ENCODE assay signal across 7 fruit fly cellular contexts in the genomic region with DNA sequence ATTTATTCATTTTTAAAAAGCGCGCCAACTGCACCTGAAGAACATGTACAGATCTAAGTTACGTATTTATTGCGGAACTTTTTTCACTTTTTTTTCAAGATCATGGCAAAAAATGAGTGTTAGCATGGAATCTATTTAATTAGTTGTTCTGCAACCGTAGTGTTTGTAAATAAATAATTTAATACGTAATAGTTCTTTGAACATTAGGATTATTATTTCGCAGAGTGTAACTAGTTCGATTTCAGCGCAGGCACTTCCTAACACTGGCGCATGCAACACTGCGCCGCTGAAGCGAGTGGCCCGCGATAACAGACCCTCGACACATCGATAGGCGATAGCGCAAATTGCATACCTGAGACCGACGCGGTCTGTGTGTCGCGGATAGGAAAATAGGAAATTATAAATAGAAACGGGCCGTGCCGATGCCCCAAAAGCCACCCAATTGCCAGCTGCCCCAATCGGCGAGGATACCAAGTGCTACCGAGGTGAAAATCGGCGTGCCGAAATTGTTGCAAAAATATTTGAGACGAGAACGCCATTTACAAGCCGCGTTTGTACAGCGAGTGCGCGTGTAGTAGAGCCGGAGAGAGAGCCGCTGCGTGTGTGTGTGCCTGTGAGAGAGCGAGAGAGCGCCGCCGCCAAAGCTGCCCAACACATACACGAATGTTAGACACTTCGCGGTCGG.
TF ChIP-seq lines count a peak whose summit lies in the region.

A gene (plus strand): TSS at position 320 of the 685 bp plus-strand sequence.

- peak; percentile 33 to 34 for TF ChIP-seq CTCF in S2 (optimal IDR thresholded peaks at IDR 0.05; lab: Kevin White, UChicago)
- TF ChIP-seq CTCF in whole organism, embryonic (GFP tag; optimal IDR thresholded peaks at IDR 0.05; lab: Kevin White, UChicago): peak; percentile 21

TF ChIP-seq in whole organism, 6 proteins besides CTCF, POLR2A, EP300 and RAD21:
- TF ChIP-seq CG8478 (optimal IDR thresholded peaks at IDR 0.05; lab: Kevin White, UChicago) (no peak), Dll (optimal IDR thresholded peaks at IDR 0.05; lab: Kevin White, UChicago) (peak; percentile 78)

TF ChIP-seq in whole organism, adult, 20 proteins besides CTCF, POLR2A, EP300 and RAD21 (continues in another document):
- no peak for TF ChIP-seq CG14711 (tag; optimal IDR thresholded peaks at IDR 0.05; lab: Kevin White, UChicago)
- peak; percentile 65 for TF ChIP-seq pad (GFP tag; optimal IDR thresholded peaks at IDR 0.05; lab: Kevin White, UChicago)
- TF ChIP-seq CG12768 (GFP tag; optimal IDR thresholded peaks at IDR 0.05; lab: Kevin White, UChicago): peak; percentile 40
- peak; percentile 88 for TF ChIP-seq toe (GFP tag; optimal IDR thresholded peaks at IDR 0.05; lab: Kevin White, UChicago)
- TF ChIP-seq Mnt (GFP tag; optimal IDR thresholded peaks at IDR 0.05; lab: Kevin White, UChicago): peak; percentile 79
- peak; percentile 60 for TF ChIP-seq CG33017 (tag; optimal IDR thresholded peaks at IDR 0.05; lab: Kevin White, UChicago)
- peak; percentile 79 for TF ChIP-seq ovo (GFP tag; optimal IDR thresholded peaks at IDR 0.05; lab: Kevin White, UChicago)
- peak; percentile 86 for TF ChIP-seq Crg-1 (GFP tag; optimal IDR thresholded peaks at IDR 0.05; lab: Kevin White, UChicago)
- TF ChIP-seq CG7045 (GFP tag; optimal IDR thresholded peaks at IDR 0.05; lab: Kevin White, UChicago): peak; percentile 65
- TF ChIP-seq cic (GFP tag; optimal IDR thresholded peaks at IDR 0.05; lab: Kevin White, UChicago): no peak
- peak; percentile 86 for TF ChIP-seq CG1620 (GFP tag; optimal IDR thresholded peaks at IDR 0.05; lab: Kevin White, UChicago)
- TF ChIP-seq kay (GFP tag; lab: Kevin White, UChicago; ENCODE audit: borderline replicate concordance): peak; percentile 91
- TF ChIP-seq CG7101 (tag; optimal IDR thresholded peaks at IDR 0.05; lab: Kevin White, UChicago): peak; percentile 68
- TF ChIP-seq bab1 (GFP tag; optimal IDR thresholded peaks at IDR 0.05; lab: Kevin White, UChicago): peak; percentile 62
- TF ChIP-seq tj (GFP tag; optimal IDR thresholded peaks at IDR 0.05; lab: Kevin White, UChicago): no peak
- TF ChIP-seq CG11617 (GFP tag; optimal IDR thresholded peaks at IDR 0.05; lab: Kevin White, UChicago): peak; percentile 22

TF ChIP-seq in whole organism, embryonic, 481 proteins besides CTCF, POLR2A, EP300 and RAD21 (continues in another document):
- TF ChIP-seq gcm (GFP tag; optimal IDR thresholded peaks at IDR 0.05; lab: Kevin White, UChicago) (no peak), CG11696 (GFP tag; IDR thresholded peaks at IDR 0.05; lab: Robert Waterston, UW) (no peak), gce (GFP tag; IDR thresholded peaks at IDR 0.05; lab: Robert Waterston, UW) (no peak), HHEX (GFP tag; optimal IDR thresholded peaks at IDR 0.05; lab: Kevin White, UChicago) (peak; percentile 68), Vsx1 (GFP tag; optimal IDR thresholded peaks at IDR 0.05; lab: Kevin White, UChicago) (peak; percentile 42), Hr39 (optimal IDR thresholded peaks at IDR 0.05; lab: Kevin White, UChicago) (no peak), org-1 (GFP tag; optimal IDR thresholded peaks at IDR 0.05; lab: Kevin White, UChicago) (no peak), Awh (GFP tag; IDR thresholded peaks at IDR 0.05; lab: Robert Waterston, UW) (no peak; the same call in 1 of the 2 replicates), CG8281 (tag; optimal IDR thresholded peaks at IDR 0.05; lab: Kevin White, UChicago) (peak; percentile 18), CG8944 (GFP tag; optimal IDR thresholded peaks at IDR 0.05; lab: Kevin White, UChicago) (peak; percentile 70), CG10209 (GFP tag; optimal IDR thresholded peaks at IDR 0.05; lab: Kevin White, UChicago) (peak; percentile 52), unpg (GFP tag; optimal IDR thresholded peaks at IDR 0.05; lab: Kevin White, UChicago) (peak; percentile 64), mirr (GFP tag; optimal IDR thresholded peaks at IDR 0.05; lab: Kevin White, UChicago) (peak; percentile 66), CG31388 (GFP tag; optimal IDR thresholded peaks at IDR 0.05; lab: Kevin White, UChicago) (peak; percentile 13), az2 (GFP tag; optimal IDR thresholded peaks at IDR 0.05; lab: Kevin White, UChicago) (peak; percentile 43), fru (optimal IDR thresholded peaks at IDR 0.05; lab: Kevin White, UChicago) (peak; percentile 7)

TF ChIP-seq in whole organism, prepupa, 60 proteins besides CTCF, POLR2A, EP300 and RAD21 (continues in another document):
- TF ChIP-seq Gug (GFP tag; IDR thresholded peaks at IDR 0.05; lab: Robert Waterston, UW) (peak; percentile 62; the same call in 1 of the 2 replicates), Sox15 (GFP tag; optimal IDR thresholded peaks at IDR 0.05; lab: Kevin White, UChicago) (peak; percentile 46), Eip75B (GFP tag; optimal IDR thresholded peaks at IDR 0.05; lab: Kevin White, UChicago) (peak; percentile 71), achi (GFP tag; optimal IDR thresholded peaks at IDR 0.05; lab: Kevin White, UChicago) (peak; percentile 63), Eip78C (GFP tag; lab: Kevin White, UChicago) (peak; percentile 89), Ets96B (tag; optimal IDR thresholded peaks at IDR 0.05; lab: Kevin White, UChicago) (peak; percentile 40), spab (GFP tag; optimal IDR thresholded peaks at IDR 0.05; lab: Kevin White, UChicago) (no peak), CG3919 (GFP tag; optimal IDR thresholded peaks at IDR 0.05; lab: Kevin White, UChicago) (peak; percentile 74), CG6163 (GFP tag; IDR thresholded peaks at IDR 0.05; lab: Robert Waterston, UW) (peak; percentile 82), lz (GFP tag; optimal IDR thresholded peaks at IDR 0.05; lab: Kevin White, UChicago) (peak; percentile 73), CG9139 (GFP tag; optimal IDR thresholded peaks at IDR 0.05; lab: Kevin White, UChicago) (no peak), CG8632 (GFP tag; optimal IDR thresholded peaks at IDR 0.05; lab: Kevin White, UChicago) (peak; percentile 41), Blimp-1 (GFP tag; optimal IDR thresholded peaks at IDR 0.05; lab: Kevin White, UChicago) (no peak), CG11902 (GFP tag; optimal IDR thresholded peaks at IDR 0.05; lab: Kevin White, UChicago) (peak; percentile 46), CG1621 (tag; optimal IDR thresholded peaks at IDR 0.05; lab: Kevin White, UChicago) (peak; percentile 56), dac (GFP tag; optimal IDR thresholded peaks at IDR 0.05; lab: Kevin White, UChicago) (no peak), CG15336 (GFP tag; IDR thresholded peaks at IDR 0.05; lab: Robert Waterston, UW) (peak; percentile 54; the same call in 1 of the 2 replicates)

TF ChIP-seq in whole organism, pupa, 21 proteins besides CTCF, POLR2A, EP300 and RAD21 (continues in another document):
- TF ChIP-seq gl (tag; optimal IDR thresholded peaks at IDR 0.05; lab: Kevin White, UChicago) (no peak), Snoo (tag; optimal IDR thresholded peaks at IDR 0.05; lab: Kevin White, UChicago) (peak; percentile 17), Pif1A (GFP tag; optimal IDR thresholded peaks at IDR 0.05; lab: Kevin White, UChicago) (peak; percentile 66), D1 (tag; optimal IDR thresholded peaks at IDR 0.05; lab: Kevin White, UChicago) (peak; percentile 57), CG10348 (GFP tag; IDR thresholded peaks at IDR 0.05; lab: Robert Waterston, UW) (no peak), CG14655 (GFP tag; optimal IDR thresholded peaks at IDR 0.05; lab: Kevin White, UChicago) (peak; percentile 36), CG9948 (tag; optimal IDR thresholded peaks at IDR 0.05; lab: Kevin White, UChicago) (peak; percentile 40), fd96Ca (GFP tag; IDR thresholded peaks at IDR 0.05; lab: Robert Waterston, UW) (peak; percentile 47), CG17806 (tag; optimal IDR thresholded peaks at IDR 0.05; lab: Kevin White, UChicago) (peak; percentile 51), CG4496 (GFP tag; IDR thresholded peaks at IDR 0.05; lab: Robert Waterston, UW) (peak; percentile 75), CG8159 (tag; optimal IDR thresholded peaks at IDR 0.05; lab: Kevin White, UChicago) (peak; percentile 38), CG8301 (tag; optimal IDR thresholded peaks at IDR 0.05; lab: Kevin White, UChicago) (peak; percentile 13), Pif1B (GFP tag; optimal IDR thresholded peaks at IDR 0.05; lab: Kevin White, UChicago) (no peak), EcR (GFP tag; optimal IDR thresholded peaks at IDR 0.05; lab: Kevin White, UChicago) (no peak), CG12605 (GFP tag; IDR thresholded peaks at IDR 0.05; lab: Robert Waterston, UW) (no peak), CG15710 (tag; optimal IDR thresholded peaks at IDR 0.05; lab: Kevin White, UChicago) (peak; percentile 38), CG32121 (GFP tag; IDR thresholded peaks at IDR 0.05; lab: Robert Waterston, UW) (peak; percentile 51; the same call in 1 of the 2 replicates), rn (GFP tag; IDR thresholded peaks at IDR 0.05; lab: Robert Waterston, UW) (peak; percentile 70)

TF ChIP-seq in whole organism, wandering third instar larva, 38 proteins besides CTCF, POLR2A, EP300 and RAD21 (continues in another document):
- TF ChIP-seq HLH106 (tag; optimal IDR thresholded peaks at IDR 0.05; lab: Kevin White, UChicago) (peak; percentile 69), usp (GFP tag; optimal IDR thresholded peaks at IDR 0.05; lab: Kevin White, UChicago) (no peak), Rel (GFP tag; optimal IDR thresholded peaks at IDR 0.05; lab: Kevin White, UChicago) (no peak), Rel (tag; optimal IDR thresholded peaks at IDR 0.05; lab: Kevin White, UChicago) (peak; percentile 14), Hnf4 (GFP tag; optimal IDR thresholded peaks at IDR 0.05; lab: Kevin White, UChicago) (peak; percentile 85), OdsH (GFP tag; optimal IDR thresholded peaks at IDR 0.05; lab: Kevin White, UChicago) (peak; percentile 72), CG9705 (GFP tag; optimal IDR thresholded peaks at IDR 0.05; lab: Kevin White, UChicago) (peak; percentile 61), sage (GFP tag; optimal IDR thresholded peaks at IDR 0.05; lab: Kevin White, UChicago) (peak; percentile 71), lola (GFP tag; optimal IDR thresholded peaks at IDR 0.05; lab: Kevin White, UChicago) (no peak), tai (GFP tag; optimal IDR thresholded peaks at IDR 0.05; lab: Kevin White, UChicago) (peak; percentile 88), Dfd (GFP tag; optimal IDR thresholded peaks at IDR 0.05; lab: Kevin White, UChicago) (no peak), Hr78 (GFP tag; optimal IDR thresholded peaks at IDR 0.05; lab: Kevin White, UChicago) (no peak), Hr83 (GFP tag; optimal IDR thresholded peaks at IDR 0.05; lab: Kevin White, UChicago; ENCODE audit: poor library complexity, severe bottlenecking) (peak; percentile 42), GATAd (GFP tag; optimal IDR thresholded peaks at IDR 0.05; lab: Kevin White, UChicago) (peak; percentile 21), psq (GFP tag; optimal IDR thresholded peaks at IDR 0.05; lab: Kevin White, UChicago) (peak; percentile 53), woc (GFP tag; optimal IDR thresholded peaks at IDR 0.05; lab: Kevin White, UChicago) (peak; percentile 68), N (GFP tag; optimal IDR thresholded peaks at IDR 0.05; lab: Kevin White, UChicago) (peak; percentile 68), Mio (GFP tag; optimal IDR thresholded peaks at IDR 0.05; lab: Kevin White, UChicago) (no peak), brk (GFP tag; optimal IDR thresholded peaks at IDR 0.05; lab: Kevin White, UChicago) (peak; percentile 89), pan (optimal IDR thresholded peaks at IDR 0.05; lab: Kevin White, UChicago) (no peak)
